Fruit fly (Drosophila melanogaster) S2 (cell line): ENCODE data around the gene Tet.

ENCODE experiments used
- CG8478 ChIP-seq: fragments of >200 bp; optimal IDR thresholded peaks from 2 replicates; lab custom pipeline; 2018
- CTCF ChIP-seq, 2 experiments: fragments of >200 bp; optimal IDR thresholded peaks; 2 replicates each; lab custom pipeline; 2018

DNA sequence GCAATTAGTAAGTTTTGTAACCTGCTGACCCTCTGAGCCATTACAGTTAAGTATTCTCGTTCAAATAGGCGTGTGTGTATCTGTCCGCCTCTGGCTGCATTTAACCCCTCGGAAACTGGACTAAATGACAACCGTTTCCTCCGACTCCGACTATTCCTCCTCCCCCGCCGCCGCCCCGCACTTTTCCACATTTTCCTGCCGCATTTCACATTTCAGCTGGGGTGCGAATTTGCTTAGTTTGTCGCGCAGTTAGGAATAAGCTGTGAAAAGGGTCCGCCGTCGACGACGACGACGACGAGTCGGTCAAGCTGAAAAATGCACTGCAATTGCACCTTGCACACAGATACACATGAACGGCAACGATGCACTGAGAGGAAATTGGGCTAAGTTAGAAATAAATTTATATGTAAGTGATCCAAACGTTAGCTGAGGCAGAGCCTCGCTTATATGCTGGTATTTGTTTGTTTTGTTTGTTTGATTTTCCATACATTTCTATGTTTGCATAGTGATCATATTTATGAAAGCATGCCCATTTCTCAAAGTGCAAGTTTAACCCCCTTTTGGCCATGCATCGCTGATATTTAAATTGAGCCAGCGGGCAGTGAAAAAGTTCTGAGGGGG lies 16.9 kb downstream of the Tet start:
- TF ChIP-seq CTCF (optimal IDR thresholded peaks at IDR 0.05; lab: Kevin White, UChicago) (no peak), CG8478 (lab: Kevin White, UChicago) (no peak)
